Worm (Caenorhabditis elegans): ENCODE results near the gene far-6.

far-6 gene

DNA sequence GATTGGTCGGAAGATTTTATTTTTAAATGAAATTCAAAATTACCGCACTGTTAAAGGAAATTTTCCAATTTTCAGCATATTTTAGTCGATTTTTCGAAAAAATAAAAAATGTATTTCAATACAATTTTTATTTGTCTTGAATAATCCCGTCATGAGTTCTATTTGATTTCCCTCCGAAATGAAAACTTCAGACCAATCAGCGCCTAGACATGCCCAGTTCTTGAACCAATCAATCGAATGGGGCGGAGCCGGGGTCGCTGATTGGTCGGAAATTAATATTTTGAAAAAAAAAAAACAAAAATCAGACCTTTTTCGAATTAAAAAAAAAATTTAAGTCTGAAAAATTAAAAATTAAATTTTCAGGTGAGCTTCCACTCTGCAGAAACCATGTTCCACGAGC, 18.5 kb upstream of the far-6 start:
- TF ChIP-seq ref-1 (GFP tag; conservative IDR thresholded peaks at IDR 0.05) (no peak), cog-1 (tag; optimal IDR thresholded peaks at IDR 0.05) (no peak), tab-1 (GFP tag; IDR thresholded peaks at IDR 0.05) (no peak), flt-1 (GFP tag; IDR thresholded peaks at IDR 0.05) (no peak), ztf-29 (GFP tag; IDR thresholded peaks at IDR 0.05) (no peak), T22C8.4 (GFP tag; IDR thresholded peaks at IDR 0.05) (no peak), ztf-23 (GFP tag; IDR thresholded peaks at IDR 0.05) (no peak), klf-2 (GFP tag; conservative IDR thresholded peaks at IDR 0.05) (no peak), med-1 (GFP tag; optimal IDR thresholded peaks at IDR 0.05; ENCODE audit: insufficient read depth) (no peak)

DNA sequence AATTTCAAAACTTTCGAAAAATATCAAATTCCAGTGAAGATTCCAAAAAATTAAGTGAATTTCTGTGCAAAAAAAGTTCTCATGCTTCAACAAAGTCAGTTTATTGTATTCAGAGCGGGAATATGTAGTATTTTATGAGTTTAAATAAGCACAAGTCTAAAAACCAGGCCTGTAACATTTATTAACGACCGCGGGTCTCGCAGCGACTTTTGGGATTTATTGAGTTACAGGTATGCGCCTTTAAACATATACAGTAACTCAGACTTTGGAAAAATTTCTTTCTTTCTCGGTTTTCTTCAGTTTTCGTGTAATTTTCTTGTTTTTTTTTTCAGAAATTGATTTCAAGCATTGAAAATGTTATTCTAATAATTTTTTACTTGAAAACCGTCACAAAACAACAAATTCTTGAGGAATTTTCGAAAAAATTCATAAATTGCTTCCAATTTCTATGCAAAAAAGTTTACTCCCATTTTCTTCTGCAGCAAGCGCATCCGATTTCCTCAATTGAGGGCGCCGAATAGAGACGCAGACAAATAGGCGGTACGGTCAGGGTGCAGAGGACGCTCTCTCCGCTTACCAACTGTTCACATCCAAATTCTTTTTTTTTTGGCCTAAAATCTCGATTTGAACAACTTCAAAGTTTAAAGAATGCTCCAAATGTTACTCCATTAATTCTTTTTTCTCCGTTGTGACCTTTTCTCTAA, 16.7 kb upstream of the far-6 start:
- TF ChIP-seq flt-1 (GFP tag; IDR thresholded peaks at IDR 0.05): no peak
- TF ChIP-seq ref-1 (GFP tag; conservative IDR thresholded peaks at IDR 0.05): no peak
- TF ChIP-seq tab-1 (GFP tag; IDR thresholded peaks at IDR 0.05): no peak
- no peak for TF ChIP-seq ztf-29 (GFP tag; IDR thresholded peaks at IDR 0.05)
- TF ChIP-seq med-1 (GFP tag; optimal IDR thresholded peaks at IDR 0.05; ENCODE audit: insufficient read depth): no peak
- no peak for TF ChIP-seq klf-2 (GFP tag; conservative IDR thresholded peaks at IDR 0.05)
- no peak for TF ChIP-seq ztf-23 (GFP tag; IDR thresholded peaks at IDR 0.05)
- no peak for TF ChIP-seq T22C8.4 (GFP tag; IDR thresholded peaks at IDR 0.05)
- TF ChIP-seq cog-1 (tag; optimal IDR thresholded peaks at IDR 0.05): no peak

DNA sequence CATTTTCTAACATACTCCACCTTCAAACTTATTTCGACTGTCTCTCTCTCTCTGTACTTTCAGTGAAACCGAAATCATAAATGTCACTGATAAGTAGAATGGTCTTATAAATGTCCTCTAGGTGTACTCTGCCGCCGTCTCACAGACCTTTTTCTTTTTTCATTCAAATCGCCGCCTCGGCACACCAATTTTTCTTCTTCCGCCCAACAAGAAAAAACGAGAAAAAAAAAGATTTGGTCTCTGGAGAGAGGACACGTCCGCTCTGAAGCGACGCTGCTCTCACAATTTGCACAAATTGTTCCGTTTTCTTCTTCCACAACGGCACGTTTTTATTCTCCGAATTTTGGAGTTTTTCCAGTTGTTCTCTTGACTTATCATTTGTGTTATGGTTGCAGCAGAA, 15.0 kb upstream of the far-6 start:
- TF ChIP-seq ztf-29 (GFP tag; IDR thresholded peaks at IDR 0.05) (no peak), klf-2 (GFP tag; conservative IDR thresholded peaks at IDR 0.05) (no peak), flt-1 (GFP tag; IDR thresholded peaks at IDR 0.05) (no peak)

DNA sequence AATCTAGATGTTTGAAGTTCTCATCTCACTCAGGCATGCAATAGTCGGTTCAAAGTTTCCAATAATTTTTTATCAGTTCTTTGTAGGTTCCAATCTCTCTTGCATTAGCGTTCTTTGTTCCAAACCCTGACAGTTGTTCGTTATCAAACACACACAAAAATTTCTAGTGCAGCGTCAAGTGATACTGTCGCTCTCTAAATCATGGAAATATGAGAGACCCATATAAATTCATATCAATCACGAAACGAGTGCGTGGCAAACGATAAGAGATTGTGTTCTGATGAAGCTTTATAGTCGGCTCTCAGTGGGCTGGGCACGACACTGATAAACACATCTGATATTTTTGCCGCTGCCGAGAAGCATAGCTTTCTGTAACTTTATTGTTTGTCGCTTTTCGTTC, 14.0 kb upstream of the far-6 start:
- no peak for TF ChIP-seq T22C8.4 (GFP tag; IDR thresholded peaks at IDR 0.05)
- TF ChIP-seq tab-1 (GFP tag; IDR thresholded peaks at IDR 0.05): no peak
- no peak for TF ChIP-seq klf-2 (GFP tag; conservative IDR thresholded peaks at IDR 0.05)
- no peak for TF ChIP-seq ztf-29 (GFP tag; IDR thresholded peaks at IDR 0.05)
- TF ChIP-seq cog-1 (tag; optimal IDR thresholded peaks at IDR 0.05): no peak
- TF ChIP-seq ref-1 (GFP tag; conservative IDR thresholded peaks at IDR 0.05): no peak
- no peak for TF ChIP-seq med-1 (GFP tag; optimal IDR thresholded peaks at IDR 0.05; ENCODE audit: insufficient read depth)
- TF ChIP-seq ztf-23 (GFP tag; IDR thresholded peaks at IDR 0.05): no peak
- no peak for TF ChIP-seq flt-1 (GFP tag; IDR thresholded peaks at IDR 0.05)

DNA sequence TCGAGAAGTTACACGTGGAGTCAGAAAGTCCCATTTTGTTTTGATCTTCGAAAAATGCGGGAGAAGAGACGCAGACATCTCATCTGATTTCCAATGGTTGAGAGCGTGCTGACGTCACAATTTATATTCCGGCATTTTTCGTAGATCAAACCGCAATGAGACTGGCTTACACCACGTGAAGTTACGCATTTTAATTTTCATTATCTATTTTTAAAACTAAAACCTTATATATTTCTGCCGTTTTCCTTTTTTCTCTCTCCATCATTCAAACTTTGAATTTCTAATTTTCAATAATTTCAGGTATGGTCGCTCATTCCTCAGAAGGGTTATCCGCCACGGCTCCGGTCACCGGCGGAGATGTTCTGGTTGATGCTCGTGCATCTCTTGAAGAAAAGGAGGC, 12.8 kb upstream of the far-6 start, which contains the start of gene fat-1:
fat-1 (plus strand) TSS at position 301 of the 400 bp plus-strand sequence.
- TF ChIP-seq flt-1 (GFP tag; IDR thresholded peaks at IDR 0.05) (no peak), ztf-29 (GFP tag; IDR thresholded peaks at IDR 0.05) (no peak), cog-1 (tag; optimal IDR thresholded peaks at IDR 0.05) (no peak), ref-1 (GFP tag; conservative IDR thresholded peaks at IDR 0.05) (no peak)

DNA sequence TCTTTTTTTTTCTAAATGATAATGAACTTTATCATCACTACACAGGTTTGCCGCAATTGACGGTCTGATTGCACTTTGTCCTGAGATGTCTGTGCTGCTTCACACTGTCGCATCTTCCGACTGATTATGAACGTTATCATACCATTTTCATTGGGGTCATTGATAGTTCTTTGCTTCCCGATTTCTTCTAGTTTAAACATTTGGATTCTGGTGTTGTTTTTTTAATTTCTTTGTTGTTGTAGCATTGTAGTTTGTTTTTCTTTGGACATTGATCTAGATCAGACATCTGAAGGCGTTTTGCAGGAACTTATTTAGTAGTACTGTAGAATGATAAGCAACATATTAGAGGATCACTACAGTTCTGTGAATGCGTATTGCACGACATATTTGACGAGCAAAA, 9.4 kb upstream of the far-6 start:
- TF ChIP-seq ref-1 (GFP tag; conservative IDR thresholded peaks at IDR 0.05): no peak
- TF ChIP-seq flt-1 (GFP tag; IDR thresholded peaks at IDR 0.05): no peak
- TF ChIP-seq T22C8.4 (GFP tag; IDR thresholded peaks at IDR 0.05): no peak
- no peak for TF ChIP-seq klf-2 (GFP tag; conservative IDR thresholded peaks at IDR 0.05)
- TF ChIP-seq cog-1 (tag; optimal IDR thresholded peaks at IDR 0.05): no peak

DNA sequence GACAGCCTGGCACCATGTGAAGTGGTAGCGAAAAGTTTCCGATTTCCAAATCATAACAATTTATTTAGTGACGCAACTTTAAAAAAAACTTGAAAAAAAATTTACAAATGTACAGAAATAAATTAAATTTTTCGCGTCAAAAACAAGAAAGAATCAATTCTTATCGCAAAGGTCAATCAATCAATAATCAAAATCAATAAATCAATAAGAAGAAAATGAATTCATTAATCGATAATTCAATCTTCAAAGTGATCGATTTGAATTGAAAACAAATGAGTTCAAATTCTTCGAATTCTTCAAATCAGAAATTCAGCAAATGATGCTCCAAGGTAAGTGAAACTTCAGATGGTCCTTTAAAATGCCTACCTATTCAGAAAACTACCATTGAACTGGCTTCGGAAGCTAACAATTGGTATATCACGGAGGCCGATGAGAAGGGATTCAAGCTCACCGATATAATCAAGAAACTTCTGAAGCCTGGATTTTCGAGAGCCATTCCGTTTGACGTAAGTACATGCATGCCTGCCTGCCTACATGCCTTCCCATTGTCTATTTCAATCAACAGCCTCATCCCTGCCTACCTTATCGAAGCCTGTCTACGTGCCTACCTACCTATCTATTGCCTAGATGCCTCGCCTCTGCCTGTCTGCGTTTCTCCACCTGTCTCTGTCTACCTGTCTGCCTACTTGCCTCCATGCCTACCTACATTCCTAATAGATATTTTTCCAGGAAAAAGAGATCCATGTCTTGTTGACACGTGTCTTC, 8.1 kb upstream of the far-6 start:
- no peak for TF ChIP-seq ref-1 (GFP tag; conservative IDR thresholded peaks at IDR 0.05)
- TF ChIP-seq med-1 (GFP tag; optimal IDR thresholded peaks at IDR 0.05; ENCODE audit: insufficient read depth): no peak
- TF ChIP-seq flt-1 (GFP tag; IDR thresholded peaks at IDR 0.05): no peak
- TF ChIP-seq tab-1 (GFP tag; IDR thresholded peaks at IDR 0.05): no peak
- no peak for TF ChIP-seq ztf-29 (GFP tag; IDR thresholded peaks at IDR 0.05)
- no peak for TF ChIP-seq ztf-23 (GFP tag; IDR thresholded peaks at IDR 0.05)
- no peak for TF ChIP-seq T22C8.4 (GFP tag; IDR thresholded peaks at IDR 0.05)
- no peak for TF ChIP-seq klf-2 (GFP tag; conservative IDR thresholded peaks at IDR 0.05)
- no peak for TF ChIP-seq cog-1 (tag; optimal IDR thresholded peaks at IDR 0.05)

DNA sequence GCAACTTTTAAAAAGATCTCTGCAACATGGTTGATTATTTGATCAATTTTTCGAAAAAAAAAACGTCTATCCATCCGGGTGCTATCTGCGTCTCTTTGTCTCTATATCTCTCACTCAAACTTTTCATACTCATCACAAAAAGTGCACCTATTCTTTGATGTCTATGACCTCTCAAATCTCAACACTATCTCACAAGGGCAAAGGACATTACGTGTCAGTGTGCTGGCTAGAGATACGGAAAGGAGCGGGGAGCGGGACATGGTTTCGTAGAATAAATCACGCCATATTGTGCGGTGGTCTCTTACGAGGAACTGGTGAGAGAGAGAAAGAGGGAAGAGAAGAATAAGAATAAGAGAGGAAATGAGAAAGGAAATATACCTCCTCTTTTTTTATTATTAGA, 5.7 kb upstream of the far-6 start:
- TF ChIP-seq ztf-23 (GFP tag; IDR thresholded peaks at IDR 0.05) (no peak), med-1 (GFP tag; optimal IDR thresholded peaks at IDR 0.05; ENCODE audit: insufficient read depth) (no peak), cog-1 (tag; optimal IDR thresholded peaks at IDR 0.05) (no peak), ref-1 (GFP tag; conservative IDR thresholded peaks at IDR 0.05) (no peak), flt-1 (GFP tag; IDR thresholded peaks at IDR 0.05) (no peak), klf-2 (GFP tag; conservative IDR thresholded peaks at IDR 0.05) (no peak), ztf-29 (GFP tag; IDR thresholded peaks at IDR 0.05) (no peak), tab-1 (GFP tag; IDR thresholded peaks at IDR 0.05) (no peak), T22C8.4 (GFP tag; IDR thresholded peaks at IDR 0.05) (no peak)

DNA sequence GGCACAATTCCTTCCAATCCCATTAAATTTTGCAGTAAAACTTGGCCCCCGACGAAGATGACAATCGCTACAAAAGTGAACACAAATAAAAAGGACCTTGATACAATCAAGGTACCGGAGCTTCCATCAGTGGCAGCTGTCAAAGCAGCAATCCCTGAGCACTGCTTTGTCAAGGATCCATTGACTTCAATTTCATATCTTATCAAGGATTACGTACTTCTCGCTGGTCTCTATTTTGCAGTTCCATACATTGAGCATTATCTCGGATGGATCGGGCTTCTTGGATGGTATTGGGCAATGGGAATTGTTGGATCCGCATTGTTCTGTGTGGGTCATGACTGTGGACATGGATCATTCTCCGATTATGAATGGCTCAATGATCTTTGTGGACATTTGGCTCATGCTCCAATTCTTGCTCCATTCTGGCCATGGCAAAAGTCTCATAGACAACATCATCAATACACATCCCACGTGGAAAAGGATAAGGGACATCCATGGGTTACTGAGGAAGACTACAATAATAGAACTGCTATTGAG, 4.3 kb upstream of the far-6 start, which contains the start of gene fat-2:
fat-2 (plus strand) TSS at position 51 of the 537 bp plus-strand sequence.
- no peak for TF ChIP-seq flt-1 (GFP tag; IDR thresholded peaks at IDR 0.05)
- no peak for TF ChIP-seq med-1 (GFP tag; optimal IDR thresholded peaks at IDR 0.05; ENCODE audit: insufficient read depth)
- TF ChIP-seq cog-1 (tag; optimal IDR thresholded peaks at IDR 0.05): no peak
- no peak for TF ChIP-seq ref-1 (GFP tag; conservative IDR thresholded peaks at IDR 0.05)

DNA sequence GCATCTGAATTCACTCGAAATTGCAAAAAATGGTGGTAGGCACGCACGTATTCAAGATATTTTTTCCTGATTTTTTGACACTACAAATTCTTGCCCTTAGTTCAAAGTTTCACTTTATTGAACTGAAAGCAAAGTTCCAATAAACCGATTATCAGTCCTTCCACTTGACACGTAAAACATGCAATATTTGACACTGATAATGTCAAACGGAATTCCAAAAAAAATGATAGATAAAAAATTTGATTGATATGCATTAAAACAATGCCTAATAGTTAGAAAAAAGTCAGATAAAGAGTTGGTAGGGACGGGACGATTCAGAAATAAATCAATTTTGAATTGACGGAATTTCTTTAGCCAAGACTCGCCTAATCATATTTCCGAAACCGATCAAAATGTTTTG, 1.1 kb upstream of the far-6 start:
- TF ChIP-seq ztf-29 (GFP tag; IDR thresholded peaks at IDR 0.05): no peak
- TF ChIP-seq med-1 (GFP tag; optimal IDR thresholded peaks at IDR 0.05; ENCODE audit: insufficient read depth): no peak
- TF ChIP-seq klf-2 (GFP tag; conservative IDR thresholded peaks at IDR 0.05): no peak
- TF ChIP-seq ztf-23 (GFP tag; IDR thresholded peaks at IDR 0.05): no peak
- no peak for TF ChIP-seq ref-1 (GFP tag; conservative IDR thresholded peaks at IDR 0.05)
- TF ChIP-seq T22C8.4 (GFP tag; IDR thresholded peaks at IDR 0.05): no peak
- no peak for TF ChIP-seq tab-1 (GFP tag; IDR thresholded peaks at IDR 0.05)
- no peak for TF ChIP-seq flt-1 (GFP tag; IDR thresholded peaks at IDR 0.05)
